Fruit fly (Drosophila melanogaster) whole organism, pupa: ENCODE measurements around the gene pzg.

Source experiments
- CG12605 ChIP-seq: fragments of 200-800 bp; sonication (Bioruptor generic); IDR thresholded peaks from 2 replicates; pipeline ENCODE4 v1.3.6; 2022; ENCODE audit warnings: missing biosample characterization, missing genetic modification characterization
- CG13204 ChIP-seq: fragments of 200-800 bp; sonication (Bioruptor generic); optimal IDR thresholded peaks from 2 replicates; lab custom pipeline; 2018; ENCODE audit warnings: missing biosample characterization, mild to moderate bottlenecking, missing genetic modification characterization, moderate library complexity
- CG14655 ChIP-seq: fragments of 200-800 bp; sonication (Bioruptor generic); optimal IDR thresholded peaks from 3 replicates; lab custom pipeline; 2017; ENCODE audit warnings: mild to moderate bottlenecking, missing biosample characterization, missing genetic modification reagents, missing genetic modification characterization
- CG15710 ChIP-seq: fragments of 200-800 bp; sonication (Bioruptor generic); optimal IDR thresholded peaks from 2 replicates; lab custom pipeline; 2018; ENCODE audit warnings: missing biosample characterization, mild to moderate bottlenecking, missing genetic modification characterization, moderate library complexity
- CG17806 ChIP-seq: fragments of 200-800 bp; sonication (Bioruptor generic); optimal IDR thresholded peaks from 2 replicates; lab custom pipeline; 2018; ENCODE audit warnings: missing biosample characterization, mild to moderate bottlenecking, missing genetic modification characterization, moderate library complexity
- CG32121 ChIP-seq: fragments of 200-800 bp; sonication (Bioruptor generic); IDR thresholded peaks from 2 replicates; pipeline ENCODE4 v1.3.6; 2022; ENCODE audit warnings: missing biosample characterization, missing genetic modification characterization
- CG4496 ChIP-seq: fragments of 200-800 bp; sonication (Bioruptor generic); IDR thresholded peaks from 3 replicates; pipeline ENCODE4 v1.3.6; 2022; ENCODE audit warnings: missing biosample characterization, missing genetic modification characterization
- CG8159 ChIP-seq: fragments of 200-800 bp; sonication (Bioruptor generic); optimal IDR thresholded peaks from 3 replicates; lab custom pipeline; 2018; ENCODE audit warnings: missing biosample characterization, mild to moderate bottlenecking, missing genetic modification characterization, moderate library complexity
- CG9948 ChIP-seq: fragments of 200-800 bp; sonication (Bioruptor generic); optimal IDR thresholded peaks from 2 replicates; lab custom pipeline; 2018; ENCODE audit warnings: missing biosample characterization, mild to moderate bottlenecking, missing genetic modification characterization, moderate library complexity
- D1 ChIP-seq: fragments of 200-800 bp; sonication (Bioruptor generic); optimal IDR thresholded peaks from 2 replicates; lab custom pipeline; 2018; ENCODE audit warnings: missing biosample characterization, mild to moderate bottlenecking, missing genetic modification characterization, moderate library complexity
- EcR ChIP-seq: fragments of 200-800 bp; sonication (Bioruptor generic); optimal IDR thresholded peaks from 3 replicates; lab custom pipeline; 2019; ENCODE audit warnings: missing biosample characterization, missing genetic modification characterization, mild to moderate bottlenecking, moderate library complexity, missing genetic modification reagents
- Ets98B ChIP-seq: fragments of 200-800 bp; sonication (Bioruptor generic); IDR thresholded peaks from 2 replicates; pipeline ENCODE4 v1.3.6; 2022; ENCODE audit warnings: missing biosample characterization, missing genetic modification characterization
- Pif1A ChIP-seq: fragments of 200-800 bp; sonication (Bioruptor generic); optimal IDR thresholded peaks from 3 replicates; lab custom pipeline; 2016; ENCODE audit warnings: missing biosample characterization, missing genetic modification characterization
- Snoo ChIP-seq: fragments of 200-800 bp; sonication (Bioruptor generic); optimal IDR thresholded peaks from 3 replicates; lab custom pipeline; 2017; ENCODE audit warnings: missing biosample characterization, mild to moderate bottlenecking, missing genetic modification characterization, inconsistent platforms

dm6 chr3L:21273504-21273903, 12.4 kb upstream of the pzg start:
- TF ChIP-seq CG32121 (GFP tag; lab: Robert Waterston, UW), result no peak
- TF ChIP-seq CG9948, result no peak
- TF ChIP-seq Pif1A (GFP tag; lab: Kevin White, UChicago), result no peak
- no peak for TF ChIP-seq CG8159 (tag; lab: Kevin White, UChicago)
- no peak for TF ChIP-seq CG4496 (GFP tag; lab: Robert Waterston, UW)
- no peak for TF ChIP-seq D1 (tag; lab: Kevin White, UChicago)
- TF ChIP-seq CG13204 (GFP tag; lab: Kevin White, UChicago), result no peak
- no peak for TF ChIP-seq CG15710
- no peak for TF ChIP-seq CG12605 (GFP tag; lab: Robert Waterston, UW)
- TF ChIP-seq Ets98B (GFP tag; lab: Robert Waterston, UW), result no peak
- TF ChIP-seq CG17806 (tag; lab: Kevin White, UChicago), result no peak
- TF ChIP-seq Snoo, result no peak
- no peak for TF ChIP-seq CG14655 (GFP tag; lab: Kevin White, UChicago)
- TF ChIP-seq EcR, result no peak
